Fruit fly (Drosophila melanogaster) whole organism: ENCODE data around the gene CG43184.

Source experiments
- CG8478 ChIP-seq: fragments of >200 bp; optimal IDR thresholded peaks from 2 replicates; lab custom pipeline; 2018; ENCODE audit warnings: inconsistent platforms
- Dll ChIP-seq: fragments of >200 bp; optimal IDR thresholded peaks from 2 replicates; lab custom pipeline; 2017
- EcR ChIP-seq, 2 experiments: fragments of >200 bp; optimal IDR thresholded peaks; 2 replicates each; lab custom pipeline; 2017; ENCODE audit warnings: missing biosample characterization in 2 of 2, missing genetic modification characterization in 2 of 2, missing genetic modification reagents in 2 of 2
- pan ChIP-seq: fragments of >200 bp; optimal IDR thresholded peaks from 2 replicates; lab custom pipeline; 2017
- psq ChIP-seq: fragments of >200 bp; optimal IDR thresholded peaks from 2 replicates; lab custom pipeline; 2017
- usp ChIP-seq: fragments of >200 bp; optimal IDR thresholded peaks from 2 replicates; lab custom pipeline; 2017; ENCODE audit warnings: missing biosample characterization, missing genetic modification characterization, mixed read lengths

CG43184 gene

DNA sequence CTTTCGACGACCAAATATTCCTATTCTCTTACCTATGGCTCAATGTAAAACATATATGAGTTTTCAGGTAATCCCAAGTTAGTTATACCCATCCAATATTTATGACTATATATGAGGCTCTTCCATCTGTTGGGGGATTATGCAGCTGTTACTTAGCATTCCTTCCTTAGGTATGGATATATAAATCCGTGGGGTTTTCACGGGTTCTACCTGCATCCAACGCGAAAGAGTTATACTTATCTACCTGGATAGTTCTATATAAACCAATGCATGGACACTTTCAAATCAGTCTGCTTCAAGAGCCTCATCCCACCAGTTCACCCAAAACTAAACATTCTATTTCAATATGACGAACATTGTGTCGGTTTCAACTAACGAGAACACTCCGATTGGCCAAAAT is at the start of gene CG43184:
Gene CG43184, plus strand, starts transcription at position 301 of the 400 bp plus-strand sequence.
- TF ChIP-seq CG8478 (lab: Kevin White, UChicago) (no peak), usp (GFP tag; lab: Kevin White, UChicago) (no peak), EcR (GFP tag; optimal IDR thresholded peaks at IDR 0.05; lab: Kevin White, UChicago) (no peak), Dll (lab: Kevin White, UChicago) (no peak), pan (lab: Kevin White, UChicago) (no peak), psq (no peak)

DNA sequence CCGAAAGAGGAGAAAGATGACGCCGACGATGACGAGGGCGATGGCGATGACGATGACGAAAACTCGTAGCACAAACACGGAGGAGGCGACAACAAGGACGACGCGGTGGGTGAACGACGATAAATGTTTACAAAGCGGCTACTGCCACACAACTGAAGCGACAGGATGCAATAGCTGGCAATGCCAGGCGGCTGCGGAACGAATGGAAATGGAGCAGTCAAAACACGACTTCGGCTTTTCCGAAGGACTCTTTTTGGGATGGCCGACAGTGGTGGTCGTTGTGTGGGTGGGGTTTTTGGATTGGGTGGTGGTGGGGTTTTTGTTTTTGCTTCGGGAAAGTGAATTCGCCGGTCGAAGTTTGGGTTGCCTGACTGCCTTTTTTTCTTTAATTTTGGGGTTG is 34.3 kb upstream of the CG43184 start, which contains the start of gene bru3:
Gene bru3, minus strand, starts transcription at position 143 of the 400 bp plus-strand sequence.
- TF ChIP-seq usp (GFP tag; lab: Kevin White, UChicago) (no peak), pan (lab: Kevin White, UChicago) (no peak), Dll (lab: Kevin White, UChicago) (no peak)

DNA sequence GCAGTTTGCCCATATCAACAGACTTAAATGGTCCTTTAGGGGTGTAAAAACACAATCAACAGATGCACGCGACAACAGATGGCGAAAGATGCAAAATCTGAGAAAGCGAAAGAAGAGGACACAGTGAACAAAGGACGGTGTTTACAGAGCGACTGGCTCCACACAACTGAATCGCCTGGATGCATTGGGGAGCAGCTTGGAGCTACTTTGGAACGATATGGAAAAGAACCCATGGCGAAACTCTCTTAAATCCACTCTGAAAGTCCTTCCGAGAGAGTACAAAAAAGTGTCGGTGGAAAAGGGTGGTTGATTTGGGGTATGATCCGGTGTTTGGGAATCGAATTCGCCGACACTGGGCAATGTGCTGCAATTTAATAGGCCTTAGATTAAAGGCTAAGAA is 3.2 kb downstream of the CG43184 start:
- TF ChIP-seq Dll (lab: Kevin White, UChicago) (no peak), EcR (GFP tag; optimal IDR thresholded peaks at IDR 0.05; lab: Kevin White, UChicago) (no peak), pan (lab: Kevin White, UChicago) (no peak), CG8478 (lab: Kevin White, UChicago) (no peak), psq (no peak), usp (GFP tag; lab: Kevin White, UChicago) (no peak)

DNA sequence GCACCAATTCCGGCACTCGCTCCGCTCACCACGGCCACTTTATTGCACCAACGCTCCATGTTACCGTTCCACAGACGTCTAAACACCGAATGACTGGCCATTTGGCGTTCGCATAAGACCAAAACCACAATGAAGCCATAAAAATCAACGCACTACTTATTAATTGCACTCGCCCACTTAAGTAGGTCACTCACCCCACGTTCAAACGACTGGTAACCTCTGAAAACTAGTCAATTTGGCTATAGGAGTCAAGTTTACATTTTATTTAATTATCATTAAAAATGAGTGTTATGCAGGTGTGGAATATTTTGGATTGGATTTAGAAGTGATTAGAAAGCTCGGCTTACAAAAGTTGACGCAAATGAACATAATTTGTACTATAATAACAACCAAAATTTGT is 4.6 kb downstream of the CG43184 start, which contains the start of gene CG8757:
Gene CG8757, minus strand, starts transcription at position 101 of the 400 bp plus-strand sequence.
- TF ChIP-seq Dll (lab: Kevin White, UChicago) (no peak), pan (lab: Kevin White, UChicago) (no peak), EcR (GFP tag; optimal IDR thresholded peaks at IDR 0.05; lab: Kevin White, UChicago) (no peak), CG8478 (lab: Kevin White, UChicago) (no peak), usp (GFP tag; lab: Kevin White, UChicago) (no peak), psq (no peak)

DNA sequence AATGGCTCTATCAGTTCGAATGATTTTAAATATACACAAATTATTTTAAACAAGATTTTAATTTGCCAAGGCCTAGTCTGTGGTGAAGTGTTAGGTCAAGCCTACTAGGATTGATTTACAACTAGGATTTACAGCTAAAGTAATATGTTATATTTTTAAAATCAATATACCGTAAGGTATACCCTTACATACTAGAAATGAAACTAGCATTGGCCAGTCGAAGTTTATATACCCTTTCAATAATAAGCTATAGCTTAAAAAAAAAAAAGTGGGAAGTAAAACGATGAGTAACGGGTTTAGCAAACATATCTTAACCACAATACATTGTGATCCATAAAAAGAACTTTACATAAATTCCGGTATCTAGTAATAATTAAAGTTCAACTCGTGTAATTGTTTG is 5.4 kb downstream of the CG43184 start, which contains the start of gene CG8750:
Gene CG8750, minus strand, starts transcription at position 101 of the 400 bp plus-strand sequence.
- TF ChIP-seq pan (lab: Kevin White, UChicago) (no peak), usp (GFP tag; lab: Kevin White, UChicago) (no peak), EcR (GFP tag; optimal IDR thresholded peaks at IDR 0.05; lab: Kevin White, UChicago) (no peak), CG8478 (lab: Kevin White, UChicago) (no peak)

DNA sequence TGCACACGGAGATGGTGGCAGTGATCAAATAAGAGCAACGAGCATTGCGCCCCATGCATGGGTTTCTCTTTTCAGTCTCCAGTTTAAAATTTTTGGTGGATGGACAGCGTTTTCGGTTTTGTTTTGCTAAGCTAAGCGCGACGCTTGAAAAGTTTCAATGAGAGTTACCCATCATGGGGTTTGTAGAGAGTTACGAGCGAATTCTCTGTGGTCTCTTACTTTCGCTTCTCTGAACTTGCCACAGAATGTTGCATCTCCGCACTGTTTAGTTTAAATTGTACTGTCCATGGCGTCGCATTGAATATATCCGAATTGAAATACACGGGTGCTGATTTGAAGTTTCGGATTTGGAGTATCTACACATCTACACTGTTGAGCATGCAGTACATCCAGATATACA is 5.8 kb downstream of the CG43184 start, which contains the start of gene Tsp68C:
Gene Tsp68C, plus strand, starts transcription at position 301 of the 400 bp plus-strand sequence.
- no peak for TF ChIP-seq CG8478 (lab: Kevin White, UChicago)
- no peak for TF ChIP-seq Dll (lab: Kevin White, UChicago)
- no peak for TF ChIP-seq usp (GFP tag; lab: Kevin White, UChicago)
- no peak for TF ChIP-seq psq

DNA sequence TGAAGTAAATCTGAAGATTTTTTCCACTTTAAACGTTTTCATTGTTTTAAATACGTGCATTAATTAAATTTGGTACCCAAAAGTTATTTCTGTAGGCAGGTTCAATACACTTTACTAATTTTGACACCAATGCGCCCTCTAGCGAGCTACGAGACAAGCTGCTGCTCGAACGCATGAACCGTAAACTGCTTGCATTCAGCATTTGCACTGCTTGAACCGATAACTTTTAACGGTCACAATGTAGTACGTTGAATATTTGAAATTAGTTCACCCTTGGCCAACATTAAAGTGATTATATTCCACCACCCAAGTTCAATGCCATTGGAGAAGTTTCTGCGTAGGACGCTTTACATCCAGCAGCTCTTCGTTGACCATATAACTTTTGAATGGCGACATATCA is 7.7 kb downstream of the CG43184 start:
- TF ChIP-seq EcR (GFP tag; optimal IDR thresholded peaks at IDR 0.05; lab: Kevin White, UChicago), result peak; percentile 88 to 94
- no peak for TF ChIP-seq CG8478 (lab: Kevin White, UChicago)

DNA sequence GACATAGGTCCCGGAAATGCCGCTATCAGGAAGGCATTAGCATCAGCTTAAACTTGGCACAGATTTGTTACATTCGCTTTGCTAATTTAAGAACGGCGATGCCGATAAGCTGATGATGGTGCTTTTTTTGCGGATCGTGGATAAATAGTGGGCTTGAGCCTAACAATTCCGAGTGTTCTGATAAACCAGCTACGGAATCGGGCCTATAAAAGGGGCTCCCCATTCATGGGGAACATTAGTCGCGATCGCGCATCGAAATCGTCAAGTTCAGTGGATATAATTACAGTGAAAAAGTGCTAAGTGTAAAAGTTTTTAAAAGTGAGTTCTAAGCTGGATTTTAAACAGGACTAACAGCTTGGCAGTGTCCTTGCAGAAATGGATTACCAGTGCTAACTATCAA is 8.2 kb downstream of the CG43184 start, which contains the start of gene Hml:
Gene Hml, plus strand, starts transcription at position 301 of the 400 bp plus-strand sequence.
- TF ChIP-seq CG8478 (lab: Kevin White, UChicago), result no peak
- TF ChIP-seq psq, result no peak
- no peak for TF ChIP-seq EcR (GFP tag; optimal IDR thresholded peaks at IDR 0.05; lab: Kevin White, UChicago)
- TF ChIP-seq usp (GFP tag; lab: Kevin White, UChicago), result no peak
- no peak for TF ChIP-seq pan (lab: Kevin White, UChicago)
- TF ChIP-seq Dll (lab: Kevin White, UChicago), result no peak

DNA sequence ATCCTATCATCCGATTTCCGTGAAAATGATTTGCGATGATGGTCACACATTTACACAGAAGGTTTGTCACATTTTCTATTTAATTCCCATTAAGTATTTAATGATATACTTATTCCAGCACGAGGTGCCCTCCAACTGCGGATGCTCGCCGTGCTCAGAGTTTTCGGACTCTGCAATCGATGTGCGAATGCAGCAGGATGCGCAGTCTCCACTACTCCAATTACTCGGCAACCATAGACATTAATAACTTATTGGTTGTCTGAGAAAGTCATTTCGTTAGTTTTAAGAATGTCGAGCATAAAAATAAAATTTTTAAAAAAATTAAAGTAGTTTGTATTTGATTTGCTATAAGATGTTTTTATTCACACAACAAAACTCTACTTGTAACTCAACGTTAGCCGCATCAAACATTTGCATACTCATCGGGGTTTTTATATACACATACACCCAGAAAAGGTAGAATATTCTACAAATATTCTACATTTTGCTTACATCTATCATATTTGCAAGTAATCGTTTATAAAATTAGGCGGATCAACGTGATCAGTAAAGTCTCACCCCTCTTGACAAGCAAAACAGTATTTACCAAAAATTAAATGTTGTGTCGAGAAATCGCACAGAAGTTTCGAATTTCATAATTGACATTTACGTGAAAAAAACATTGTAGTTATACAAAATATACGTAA is 22.3 kb downstream of the CG43184 start:
- TF ChIP-seq usp (GFP tag; lab: Kevin White, UChicago), result no peak
- TF ChIP-seq Dll (lab: Kevin White, UChicago), result no peak
- no peak for TF ChIP-seq CG8478 (lab: Kevin White, UChicago)
- TF ChIP-seq psq, result no peak
- TF ChIP-seq pan (lab: Kevin White, UChicago), result no peak
- TF ChIP-seq EcR (GFP tag; optimal IDR thresholded peaks at IDR 0.05; lab: Kevin White, UChicago), result no peak

DNA sequence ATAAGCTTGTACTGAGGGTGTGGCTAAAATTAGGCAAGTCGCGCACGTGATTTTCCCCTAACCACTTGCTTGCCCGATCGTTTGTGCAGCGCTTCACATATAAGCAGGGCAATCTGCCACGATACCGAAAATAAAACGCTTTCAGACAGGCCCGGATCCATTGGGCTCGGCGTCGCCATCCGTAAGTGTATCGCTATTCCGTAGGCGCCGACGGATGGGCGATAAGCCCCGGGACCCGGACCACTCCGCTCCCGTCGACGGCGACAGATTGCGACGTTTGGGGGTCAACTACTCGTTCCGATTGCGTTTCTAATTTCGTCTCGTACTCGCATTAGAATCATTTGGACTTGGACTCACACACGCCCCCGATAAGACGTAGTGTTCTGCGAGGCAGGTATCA is 24.8 kb downstream of the CG43184 start:
- TF ChIP-seq pan (lab: Kevin White, UChicago) (no peak), usp (GFP tag; lab: Kevin White, UChicago) (no peak), Dll (lab: Kevin White, UChicago) (no peak), EcR (GFP tag; optimal IDR thresholded peaks at IDR 0.05; lab: Kevin White, UChicago) (no peak), psq (no peak), CG8478 (lab: Kevin White, UChicago) (no peak)

DNA sequence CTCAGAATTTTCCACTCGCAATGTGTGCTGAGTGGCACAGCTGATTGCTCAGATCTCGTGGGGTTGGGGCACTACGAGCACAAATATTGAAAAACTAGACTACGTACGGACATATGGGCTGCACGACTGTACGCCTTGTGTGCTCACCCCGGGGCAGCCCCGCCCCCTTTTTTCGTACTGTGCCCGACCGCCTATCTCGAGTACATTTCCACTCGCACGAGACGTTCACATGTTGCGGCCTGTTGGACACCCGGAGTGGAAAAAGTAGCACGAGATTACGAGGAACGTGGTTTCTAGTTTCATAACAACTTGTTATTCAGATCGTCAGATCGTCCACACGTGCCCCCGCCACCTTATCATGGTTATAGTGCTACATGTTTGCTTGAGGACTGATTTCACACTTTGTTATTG is 25.8 kb downstream of the CG43184 start:
- no peak for TF ChIP-seq CG8478 (lab: Kevin White, UChicago)
- no peak for TF ChIP-seq pan (lab: Kevin White, UChicago)
- TF ChIP-seq EcR (GFP tag; optimal IDR thresholded peaks at IDR 0.05; lab: Kevin White, UChicago), result no peak
- no peak for TF ChIP-seq usp (GFP tag; lab: Kevin White, UChicago)
- TF ChIP-seq Dll (lab: Kevin White, UChicago), result no peak
- TF ChIP-seq psq, result no peak

DNA sequence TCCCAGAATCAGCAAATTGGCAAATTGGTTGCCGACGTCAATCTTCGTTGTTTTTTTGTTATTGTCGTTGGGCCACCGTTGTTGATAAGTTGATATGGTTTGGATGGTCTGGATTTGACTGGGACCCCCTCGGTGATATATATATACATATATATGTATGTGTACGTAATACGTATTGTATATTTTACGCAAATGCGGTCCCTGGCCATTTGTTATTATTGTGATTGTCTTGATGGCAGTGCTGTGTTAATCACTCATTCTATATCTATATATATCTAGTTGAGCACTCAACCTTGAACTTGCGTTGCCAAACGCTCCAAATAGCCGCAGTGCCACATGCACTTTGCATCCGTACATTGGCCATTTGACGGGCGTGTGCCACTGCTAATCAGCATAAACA is 27.0 kb downstream of the CG43184 start:
- TF ChIP-seq Dll (lab: Kevin White, UChicago) (no peak), usp (GFP tag; lab: Kevin White, UChicago) (no peak), EcR (GFP tag; optimal IDR thresholded peaks at IDR 0.05; lab: Kevin White, UChicago) (no peak), CG8478 (lab: Kevin White, UChicago) (no peak), pan (lab: Kevin White, UChicago) (no peak), psq (no peak)
